Worm (Caenorhabditis elegans): ENCODE measurements around the gene B0432.9.

B0432.9 gene

ce11 chrII:285627-286550 lies 2.4 kb upstream of the B0432.9 start, which contains the start of gene B0432.10:
Gene B0432.10, minus strand, starts transcription at chrII:286275.
- TF ChIP-seq fos-1 (tag; optimal IDR thresholded peaks at IDR 0.05) (no peak), elt-1 (tag; optimal IDR thresholded peaks at IDR 0.05) (no peak), R02D3.7 (tag; optimal IDR thresholded peaks at IDR 0.05) (peak; percentile 56), snpc-4 (tag; optimal IDR thresholded peaks at IDR 0.05) (peak; percentile 91), nhr-76 (tag; optimal IDR thresholded peaks at IDR 0.05) (no peak), lin-39 (tag; optimal IDR thresholded peaks at IDR 0.05) (peak; percentile 26), fkh-10 (GFP tag; optimal IDR thresholded peaks at IDR 0.05) (peak; percentile 8), ceh-28 (tag; optimal IDR thresholded peaks at IDR 0.05) (peak; percentile 18), ZK546.5 (tag; optimal IDR thresholded peaks at IDR 0.05) (no peak), skn-1 (tag; optimal IDR thresholded peaks at IDR 0.05) (peak; percentile 69), nhr-25 (tag; optimal IDR thresholded peaks at IDR 0.05) (peak; percentile 57), jun-1 (tag; optimal IDR thresholded peaks at IDR 0.05) (no peak), sea-2 (GFP tag; optimal IDR thresholded peaks at IDR 0.05) (no peak), ama-1 (optimal IDR thresholded peaks at IDR 0.05) (peak; percentile 40), lin-15B (tag; optimal IDR thresholded peaks at IDR 0.05) (peak; percentile 92), zag-1 (tag; optimal IDR thresholded peaks at IDR 0.05) (no peak), ceh-9 (tag; optimal IDR thresholded peaks at IDR 0.05) (no peak), nhr-23 (tag; optimal IDR thresholded peaks at IDR 0.05) (peak; percentile 90), lsy-12 (tag; optimal IDR thresholded peaks at IDR 0.05) (peak; percentile 42), nhr-11 (tag; optimal IDR thresholded peaks at IDR 0.05) (no peak), mdl-1 (tag; optimal IDR thresholded peaks at IDR 0.05) (no peak), elt-2 (tag; optimal IDR thresholded peaks at IDR 0.05) (peak; percentile 32), hmg-11 (tag; optimal IDR thresholded peaks at IDR 0.05) (peak; percentile 18), nhr-28 (tag; optimal IDR thresholded peaks at IDR 0.05) (no peak), fkh-2 (tag; optimal IDR thresholded peaks at IDR 0.05) (no peak), mml-1 (tag; optimal IDR thresholded peaks at IDR 0.05) (no peak), ztf-11 (tag; optimal IDR thresholded peaks at IDR 0.05) (no peak), pqm-1 (tag; optimal IDR thresholded peaks at IDR 0.05) (peak; percentile 91), egl-27 (tag; optimal IDR thresholded peaks at IDR 0.05) (no peak), ceh-16 (tag; optimal IDR thresholded peaks at IDR 0.05) (no peak), unc-39 (tag; optimal IDR thresholded peaks at IDR 0.05) (no peak), nfya-1 (tag; optimal IDR thresholded peaks at IDR 0.05; ENCODE audit: insufficient read depth) (peak; percentile 88), nhr-12 (tag; optimal IDR thresholded peaks at IDR 0.05) (no peak), aly-2 (tag; optimal IDR thresholded peaks at IDR 0.05) (no peak), tbx-2 (tag; optimal IDR thresholded peaks at IDR 0.05) (no peak), elt-3 (tag; optimal IDR thresholded peaks at IDR 0.05) (no peak), egl-5 (tag; optimal IDR thresholded peaks at IDR 0.05) (peak; percentile 58), pha-4 (tag; optimal IDR thresholded peaks at IDR 0.05) (peak; percentile 94), nhr-237 (tag; optimal IDR thresholded peaks at IDR 0.05) (no peak), ztf-4 (tag; optimal IDR thresholded peaks at IDR 0.05) (no peak), ceh-82 (tag; optimal IDR thresholded peaks at IDR 0.05) (peak; percentile 47), nhr-67 (tag; optimal IDR thresholded peaks at IDR 0.05) (no peak), eor-1 (tag; optimal IDR thresholded peaks at IDR 0.05) (no peak), nhr-43 (tag; optimal IDR thresholded peaks at IDR 0.05; ENCODE audit: poor library complexity, severe bottlenecking) (no peak), daf-12 (tag; optimal IDR thresholded peaks at IDR 0.05) (no peak), unc-62 (GFP tag; optimal IDR thresholded peaks at IDR 0.05) (no peak), nhr-77 (tag; optimal IDR thresholded peaks at IDR 0.05) (no peak)
